Fruit fly (Drosophila melanogaster): ENCODE measurements around the gene CG31789.

DNA sequence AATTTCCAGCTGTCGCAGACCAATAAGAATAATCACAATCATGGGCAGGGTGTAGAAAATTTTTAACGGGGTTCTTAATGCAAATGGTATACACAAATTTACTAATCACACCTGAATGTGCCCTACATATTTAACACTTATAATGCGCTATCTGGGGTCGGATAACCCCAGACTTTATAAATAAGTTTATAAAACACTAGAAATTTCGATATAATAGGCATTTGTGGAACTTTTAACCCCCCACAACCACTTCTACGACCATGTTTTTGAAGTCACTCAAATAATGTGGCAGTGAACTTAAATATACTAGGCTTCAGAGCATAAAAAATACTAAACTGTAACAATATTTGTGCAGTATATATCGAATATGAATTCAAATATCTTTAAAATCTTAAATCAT is 742 bp upstream of the CG31789 start, which contains the start of gene CG10413:
- TF ChIP-seq CG8478 (optimal IDR thresholded peaks at IDR 0.05) (no peak), psq (optimal IDR thresholded peaks at IDR 0.05) (no peak), usp (GFP tag; optimal IDR thresholded peaks at IDR 0.05) (no peak), pan (optimal IDR thresholded peaks at IDR 0.05) (no peak), Dll (optimal IDR thresholded peaks at IDR 0.05) (no peak)
